Fruit fly (Drosophila melanogaster): ENCODE results near the gene CG5079.

CG5079 gene

DNA sequence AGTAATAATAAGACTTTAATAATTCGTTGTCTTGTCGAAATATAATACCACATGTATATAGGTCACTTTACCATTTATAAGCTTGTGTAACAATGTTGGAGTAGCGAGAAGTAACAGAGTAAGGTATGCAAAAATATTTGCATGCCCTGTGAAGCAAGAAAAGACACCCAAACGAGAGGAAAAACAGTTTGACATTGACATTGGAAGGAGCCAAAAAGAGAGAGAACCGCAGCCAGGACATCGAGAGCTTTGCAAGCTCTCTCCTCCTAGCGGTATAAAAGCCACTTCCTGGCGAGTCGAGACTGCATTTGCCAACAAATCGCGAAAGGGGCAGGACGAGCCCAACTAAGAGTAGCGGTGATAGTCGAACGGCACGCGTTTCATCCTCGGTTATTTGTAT is at the start of gene CG5079:
Gene CG5079, plus strand, starts transcription at position 301 of the 400 bp plus-strand sequence.
- TF ChIP-seq psq (optimal IDR thresholded peaks at IDR 0.05), result no peak

- TF ChIP-seq EcR (GFP tag; optimal IDR thresholded peaks at IDR 0.05) (no peak), CG8478 (optimal IDR thresholded peaks at IDR 0.05) (no peak), Dll (optimal IDR thresholded peaks at IDR 0.05) (no peak), usp (GFP tag; optimal IDR thresholded peaks at IDR 0.05) (no peak), psq (optimal IDR thresholded peaks at IDR 0.05) (no peak), pan (optimal IDR thresholded peaks at IDR 0.05) (no peak)
Measured at dm6 chr3R:25583079-25583478, 30.4 kb upstream of the CG5079 start, which contains the start of gene CG4582. Gene CG4582, minus strand, starts transcription at chr3R:25583179.

dm6 chr3R:25587708-25588107 is 25.8 kb upstream of the CG5079 start:
- TF ChIP-seq pan (optimal IDR thresholded peaks at IDR 0.05) (no peak), EcR (GFP tag; optimal IDR thresholded peaks at IDR 0.05) (no peak), Dll (optimal IDR thresholded peaks at IDR 0.05) (no peak), usp (GFP tag; optimal IDR thresholded peaks at IDR 0.05) (no peak), CG8478 (optimal IDR thresholded peaks at IDR 0.05) (no peak), psq (optimal IDR thresholded peaks at IDR 0.05) (no peak)

DNA sequence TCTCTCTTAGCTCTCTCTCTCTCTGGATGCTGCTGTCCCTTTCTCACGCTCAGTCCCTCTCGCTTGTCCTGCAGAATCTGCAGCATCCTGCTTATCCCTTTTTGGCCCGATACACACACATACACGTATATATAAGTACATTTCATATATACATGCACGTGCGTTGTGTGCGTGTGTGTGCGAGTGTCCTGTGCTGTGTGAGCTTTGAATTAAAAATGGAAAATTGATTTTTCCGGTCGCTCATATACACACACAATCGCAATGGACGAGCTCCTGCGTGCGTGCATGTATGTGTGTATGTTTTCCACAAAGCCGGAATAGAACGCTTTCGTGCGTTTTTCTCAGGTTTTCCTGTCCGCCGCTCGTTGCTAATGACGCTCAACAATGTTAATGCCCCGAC is 25.0 kb upstream of the CG5079 start:
- TF ChIP-seq psq (optimal IDR thresholded peaks at IDR 0.05) (no peak), Dll (optimal IDR thresholded peaks at IDR 0.05) (no peak), pan (optimal IDR thresholded peaks at IDR 0.05) (no peak), CG8478 (optimal IDR thresholded peaks at IDR 0.05) (no peak), EcR (GFP tag; optimal IDR thresholded peaks at IDR 0.05) (no peak), usp (GFP tag; optimal IDR thresholded peaks at IDR 0.05) (no peak)

- TF ChIP-seq usp (GFP tag; optimal IDR thresholded peaks at IDR 0.05), result no peak
- no peak for TF ChIP-seq EcR (GFP tag; optimal IDR thresholded peaks at IDR 0.05)
- TF ChIP-seq Dll (optimal IDR thresholded peaks at IDR 0.05), result no peak
- no peak for TF ChIP-seq CG8478 (optimal IDR thresholded peaks at IDR 0.05)
- no peak for TF ChIP-seq psq (optimal IDR thresholded peaks at IDR 0.05)
- no peak for TF ChIP-seq pan (optimal IDR thresholded peaks at IDR 0.05)
Measured at dm6 chr3R:25589168-25589567, 24.3 kb upstream of the CG5079 start.

DNA sequence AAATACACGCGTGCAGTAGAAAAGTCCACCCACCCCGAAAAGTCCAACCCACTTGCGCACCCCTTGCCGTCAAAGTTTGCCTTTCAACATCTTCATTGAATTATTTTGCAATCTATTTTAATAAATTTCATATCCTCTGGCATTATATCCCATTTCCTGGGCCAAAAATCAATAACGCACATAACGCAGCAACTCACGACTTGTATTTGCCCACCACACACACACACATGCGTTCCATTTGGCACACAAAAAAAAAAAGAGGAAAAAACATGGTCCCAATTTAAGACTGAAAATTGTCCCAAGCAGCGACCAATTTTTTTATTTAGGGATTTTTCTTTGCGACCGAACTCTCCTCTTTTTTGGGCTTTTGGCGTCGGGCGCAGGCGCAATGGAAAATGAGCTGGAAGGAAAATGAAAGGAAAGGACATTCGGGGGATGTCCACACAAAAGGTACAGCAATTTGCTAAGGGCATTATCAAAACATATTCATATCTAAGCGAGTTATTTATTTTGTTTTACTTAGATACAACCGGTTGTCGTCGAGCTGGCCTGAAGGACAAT is 22.5 kb upstream of the CG5079 start:
- TF ChIP-seq EcR (GFP tag; optimal IDR thresholded peaks at IDR 0.05) (no peak), pan (optimal IDR thresholded peaks at IDR 0.05) (no peak), usp (GFP tag; optimal IDR thresholded peaks at IDR 0.05) (no peak), Dll (optimal IDR thresholded peaks at IDR 0.05) (no peak), psq (optimal IDR thresholded peaks at IDR 0.05) (no peak), CG8478 (optimal IDR thresholded peaks at IDR 0.05) (no peak)

dm6 chr3R:25591500-25591899 is 22.0 kb upstream of the CG5079 start:
- TF ChIP-seq CG8478 (optimal IDR thresholded peaks at IDR 0.05), result no peak
- no peak for TF ChIP-seq EcR (GFP tag; optimal IDR thresholded peaks at IDR 0.05)
- TF ChIP-seq psq (optimal IDR thresholded peaks at IDR 0.05), result no peak
- no peak for TF ChIP-seq usp (GFP tag; optimal IDR thresholded peaks at IDR 0.05)
- TF ChIP-seq Dll (optimal IDR thresholded peaks at IDR 0.05), result no peak
- no peak for TF ChIP-seq pan (optimal IDR thresholded peaks at IDR 0.05)

DNA sequence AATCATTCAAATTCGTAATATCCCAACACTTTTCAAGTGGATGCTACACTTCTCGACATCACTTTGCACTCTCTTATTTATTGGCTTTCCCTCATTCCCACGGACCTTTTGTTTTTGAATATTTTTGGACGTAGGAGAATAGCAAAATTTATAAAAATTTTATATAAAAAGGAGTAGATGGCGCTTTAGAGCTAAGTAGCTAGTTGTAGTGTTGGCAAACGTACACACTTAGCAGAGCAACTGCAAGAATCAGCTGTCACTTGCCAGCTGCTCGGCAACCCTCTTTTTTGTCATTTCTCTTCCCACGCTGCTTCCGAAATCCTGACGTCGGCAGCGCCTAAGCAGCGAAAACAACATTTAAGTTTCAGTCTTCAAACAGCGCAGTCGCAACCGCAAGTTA is 19.3 kb upstream of the CG5079 start:
- TF ChIP-seq usp (GFP tag; optimal IDR thresholded peaks at IDR 0.05) (no peak), Dll (optimal IDR thresholded peaks at IDR 0.05) (no peak), EcR (GFP tag; optimal IDR thresholded peaks at IDR 0.05) (no peak), pan (optimal IDR thresholded peaks at IDR 0.05) (no peak), psq (optimal IDR thresholded peaks at IDR 0.05) (no peak), CG8478 (optimal IDR thresholded peaks at IDR 0.05) (no peak)

DNA sequence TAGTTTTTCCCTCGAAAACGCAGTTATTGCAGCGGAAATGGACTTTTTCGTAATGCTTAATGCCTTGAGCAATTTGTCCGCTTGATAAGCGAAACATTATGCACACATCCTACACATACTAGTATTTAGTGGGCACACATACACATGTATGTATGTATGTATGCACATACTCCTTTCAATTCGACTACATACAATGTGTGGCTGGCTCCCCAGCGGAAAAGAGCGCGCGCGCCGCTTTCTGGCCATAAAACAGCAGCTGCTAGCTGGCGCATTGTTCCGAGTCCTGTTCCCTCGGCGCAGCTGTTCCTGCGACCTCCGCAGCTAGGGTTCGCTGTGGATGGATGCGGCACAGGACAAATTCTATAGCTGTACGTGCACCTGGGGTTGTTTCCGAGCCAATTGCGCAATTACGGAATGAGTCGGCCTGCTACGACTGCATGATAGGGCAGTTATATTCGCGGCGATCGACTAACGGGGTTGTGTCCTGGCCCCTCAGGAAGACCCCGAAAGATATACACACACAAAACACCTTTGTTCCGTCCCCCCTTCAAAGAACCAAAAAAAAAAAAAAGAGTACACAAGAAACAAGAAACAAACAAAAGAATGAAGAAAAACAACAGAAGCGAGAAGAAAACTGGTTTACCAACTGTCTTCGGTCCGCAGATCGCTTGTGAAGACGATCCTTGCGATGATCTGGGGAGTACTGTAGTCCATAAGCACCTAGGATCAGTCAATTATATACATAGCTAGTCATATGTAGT is 17.0 kb upstream of the CG5079 start:
- TF ChIP-seq Dll (optimal IDR thresholded peaks at IDR 0.05), result no peak
- no peak for TF ChIP-seq EcR (GFP tag; optimal IDR thresholded peaks at IDR 0.05)
- no peak for TF ChIP-seq CG8478 (optimal IDR thresholded peaks at IDR 0.05)
- TF ChIP-seq usp (GFP tag; optimal IDR thresholded peaks at IDR 0.05), result no peak
- TF ChIP-seq psq (optimal IDR thresholded peaks at IDR 0.05), result no peak
- no peak for TF ChIP-seq pan (optimal IDR thresholded peaks at IDR 0.05)

DNA sequence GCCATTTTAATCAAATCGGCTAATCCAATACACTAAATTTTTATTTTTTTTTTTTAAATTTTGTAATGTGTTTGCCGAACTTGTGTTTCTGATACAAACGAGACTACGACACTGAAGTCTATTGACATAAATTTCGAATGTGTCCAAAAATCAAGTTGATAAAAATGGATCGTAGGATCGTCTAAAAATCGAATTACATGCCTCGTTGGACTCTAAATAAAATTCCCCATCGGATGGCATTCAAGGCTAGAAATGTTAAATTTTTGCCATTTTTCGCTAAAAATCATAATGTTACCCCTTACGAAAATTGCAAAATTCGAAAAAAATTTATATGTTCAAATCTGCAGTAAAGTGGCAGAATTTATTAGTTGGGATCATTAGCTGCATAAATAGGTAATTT is 4.4 kb upstream of the CG5079 start, which contains the start of gene ymp:
Gene ymp, minus strand, starts transcription at position 101 of the 400 bp plus-strand sequence.
- TF ChIP-seq pan (optimal IDR thresholded peaks at IDR 0.05) (no peak), CG8478 (optimal IDR thresholded peaks at IDR 0.05) (no peak), EcR (GFP tag; optimal IDR thresholded peaks at IDR 0.05) (no peak), usp (GFP tag; optimal IDR thresholded peaks at IDR 0.05) (no peak), Dll (optimal IDR thresholded peaks at IDR 0.05) (no peak), psq (optimal IDR thresholded peaks at IDR 0.05) (no peak)

dm6 chr3R:25618114-25618513 is 4.6 kb downstream of the CG5079 start, which contains the start of gene CG5071:
Gene CG5071, plus strand, starts transcription at chr3R:25618414.
- no peak for TF ChIP-seq EcR (GFP tag; optimal IDR thresholded peaks at IDR 0.05)
- TF ChIP-seq CG8478 (optimal IDR thresholded peaks at IDR 0.05), result no peak
- TF ChIP-seq psq (optimal IDR thresholded peaks at IDR 0.05), result no peak
